Fruit fly (Drosophila melanogaster): ENCODE measurements around the gene CG34277.

dm6 chr3R:5346707-5347323 lies 22.5 kb upstream of the CG34277 start:
- TF ChIP-seq Dll (optimal IDR thresholded peaks at IDR 0.05) = no peak
- no peak for TF ChIP-seq EcR (GFP tag; optimal IDR thresholded peaks at IDR 0.05)
- TF ChIP-seq usp (GFP tag; optimal IDR thresholded peaks at IDR 0.05) = no peak
- TF ChIP-seq psq (optimal IDR thresholded peaks at IDR 0.05) = no peak
- no peak for TF ChIP-seq CG8478 (optimal IDR thresholded peaks at IDR 0.05)
- no peak for TF ChIP-seq pan (optimal IDR thresholded peaks at IDR 0.05)

All from whole organism.